Fruit fly (Drosophila melanogaster) whole organism: Measurements from ENCODE around the gene PIP4K.

ENCODE experiments used
- CG8478 ChIP-seq: fragments of >200 bp; optimal IDR thresholded peaks from 2 replicates; lab custom pipeline; 2018; ENCODE audit warnings: inconsistent platforms
- Dll ChIP-seq: fragments of >200 bp; optimal IDR thresholded peaks from 2 replicates; lab custom pipeline; 2017
- EcR ChIP-seq, 2 experiments: fragments of >200 bp; optimal IDR thresholded peaks; 2 replicates each; lab custom pipeline; 2017; ENCODE audit warnings: missing biosample characterization in 2 of 2, missing genetic modification characterization in 2 of 2, missing genetic modification reagents in 2 of 2
- pan ChIP-seq: fragments of >200 bp; optimal IDR thresholded peaks from 2 replicates; lab custom pipeline; 2017
- psq ChIP-seq: fragments of >200 bp; optimal IDR thresholded peaks from 2 replicates; lab custom pipeline; 2017
- usp ChIP-seq: fragments of >200 bp; optimal IDR thresholded peaks from 2 replicates; lab custom pipeline; 2017; ENCODE audit warnings: missing biosample characterization, missing genetic modification characterization, mixed read lengths

dm6 chr4:1234749-1235148, 38.1 kb upstream of the PIP4K start:
- TF ChIP-seq pan (lab: Kevin White, UChicago) (no peak), EcR (GFP tag; optimal IDR thresholded peaks at IDR 0.05; lab: Kevin White, UChicago) (no peak), psq (no peak), CG8478 (lab: Kevin White, UChicago) (no peak), usp (GFP tag; lab: Kevin White, UChicago) (no peak), Dll (lab: Kevin White, UChicago) (no peak)
